Worm (Caenorhabditis elegans): Measurements from ENCODE around the gene sbds-1.

Gene sbds-1

ce11 chrIII:623754-624153 is 14.5 kb downstream of the sbds-1 start (continued):
- TF ChIP-seq mes-4 (tag; optimal IDR thresholded peaks at IDR 0.05): no peak
- peak; percentile 90 for TF ChIP-seq pha-4 (tag; optimal IDR thresholded peaks at IDR 0.05)
- no peak for TF ChIP-seq sptf-2 (GFP tag; optimal IDR thresholded peaks at IDR 0.05)
- peak; percentile 80 for TF ChIP-seq B0336.3 (GFP tag; IDR thresholded peaks at IDR 0.05)
- TF ChIP-seq ztf-22 (GFP tag; optimal IDR thresholded peaks at IDR 0.05): peak; percentile 82
- no peak for TF ChIP-seq nhr-27 (tag; optimal IDR thresholded peaks at IDR 0.05)
- no peak for TF ChIP-seq nfya-1 (tag; optimal IDR thresholded peaks at IDR 0.05; ENCODE audit: borderline replicate concordance, insufficient read depth)
- TF ChIP-seq ztf-28 (GFP tag; IDR thresholded peaks at IDR 0.05): no peak
- TF ChIP-seq let-607 (tag; optimal IDR thresholded peaks at IDR 0.05): peak; percentile 70 to 76
- TF ChIP-seq T26A5.8 (tag; optimal IDR thresholded peaks at IDR 0.05): no peak
- peak; percentile 86 for TF ChIP-seq dox-1 (GFP tag; IDR thresholded peaks at IDR 0.05)
- TF ChIP-seq mel-28 (tag; optimal IDR thresholded peaks at IDR 0.05; ENCODE audit: borderline replicate concordance): no peak
- TF ChIP-seq ekl-4 (GFP tag; IDR thresholded peaks at IDR 0.05): peak; percentile 60
- peak; percentile 89 for TF ChIP-seq K12H6.12 (tag; optimal IDR thresholded peaks at IDR 0.05)
- TF ChIP-seq somi-1 (GFP tag; optimal IDR thresholded peaks at IDR 0.05): peak; percentile 79
- no peak for TF ChIP-seq rec-8 (tag; optimal IDR thresholded peaks at IDR 0.05)
- no peak for TF ChIP-seq lsl-1 (GFP tag; optimal IDR thresholded peaks at IDR 0.05)
- TF ChIP-seq pbrm-1 (GFP tag; IDR thresholded peaks at IDR 0.05): peak; percentile 67
- no peak for TF ChIP-seq Y79H2A.3 (GFP tag; conservative IDR thresholded peaks at IDR 0.05)
- peak; percentile 73 for TF ChIP-seq chd-7 (tag; optimal IDR thresholded peaks at IDR 0.05)
- TF ChIP-seq hrde-1 (tag; optimal IDR thresholded peaks at IDR 0.05; ENCODE audit: borderline replicate concordance): no peak
- TF ChIP-seq T07F8.4 (tag; optimal IDR thresholded peaks at IDR 0.05): no peak
- TF ChIP-seq F22D6.2 (tag; optimal IDR thresholded peaks at IDR 0.05): peak; percentile 20
- TF ChIP-seq lag-1 (GFP tag; IDR thresholded peaks at IDR 0.05): no peak
- no peak for TF ChIP-seq C17E4.6 (GFP tag; IDR thresholded peaks at IDR 0.05)
- TF ChIP-seq nhr-120 (GFP tag; IDR thresholded peaks at IDR 0.05): no peak
- no peak for TF ChIP-seq aptf-3 (GFP tag; IDR thresholded peaks at IDR 0.05)
- no peak for TF ChIP-seq bed-2 (GFP tag; IDR thresholded peaks at IDR 0.05)

DNA sequence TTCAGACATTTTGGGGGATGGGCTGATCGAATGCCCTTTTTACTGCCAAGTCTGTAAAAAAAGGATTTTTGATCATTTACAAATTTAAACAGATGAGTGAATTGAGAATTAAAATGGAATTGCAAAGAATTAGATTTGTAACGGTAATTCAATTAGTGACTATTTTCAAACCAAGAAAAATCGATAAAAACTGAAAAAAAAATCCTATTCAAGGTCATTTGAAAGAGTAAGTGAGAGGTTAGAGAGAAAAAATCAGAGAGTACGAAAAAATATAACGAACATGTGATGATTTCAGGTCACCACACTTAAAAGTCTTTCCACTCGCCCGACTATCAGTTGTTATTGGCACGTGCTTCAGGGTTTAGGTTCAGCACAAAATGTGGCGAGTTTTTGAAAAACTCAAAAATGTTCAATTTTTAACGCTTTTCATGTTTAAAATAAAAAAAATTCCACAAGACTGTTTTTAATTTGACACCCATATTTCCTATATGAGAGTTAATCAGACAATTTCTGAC is 18.0 kb downstream of the sbds-1 start, which contains the start of gene T19C3.4:
Gene T19C3.4 (minus strand): TSS at position 51 of the 515 bp plus-strand sequence.
- TF ChIP-seq ztf-22 (GFP tag; optimal IDR thresholded peaks at IDR 0.05): no peak
- no peak for TF ChIP-seq madf-8 (GFP tag; conservative IDR thresholded peaks at IDR 0.05)
- peak; percentile 62 for TF ChIP-seq nhr-80 (tag; optimal IDR thresholded peaks at IDR 0.05)
- TF ChIP-seq attf-5 (GFP tag; optimal IDR thresholded peaks at IDR 0.05): peak; percentile 44
- TF ChIP-seq cebp-1 (GFP tag; IDR thresholded peaks at IDR 0.05): no peak
- peak; percentile 47 for TF ChIP-seq cebp-1 (tag; optimal IDR thresholded peaks at IDR 0.05)

ce11 chrIII:617467-617866 is 20.8 kb downstream of the sbds-1 start, which contains the start of gene T19C3.2:
T19C3.2 (minus strand) TSS chrIII:617567.
- no peak for TF ChIP-seq efl-1 (GFP tag; optimal IDR thresholded peaks at IDR 0.05)
- no peak for TF ChIP-seq B0336.3 (GFP tag; IDR thresholded peaks at IDR 0.05)
- TF ChIP-seq nhr-80 (tag; optimal IDR thresholded peaks at IDR 0.05): no peak
- no peak for TF ChIP-seq nhr-90 (tag; optimal IDR thresholded peaks at IDR 0.05)
